Worm (Caenorhabditis elegans): ENCODE data around the gene C25B8.8.

DNA sequence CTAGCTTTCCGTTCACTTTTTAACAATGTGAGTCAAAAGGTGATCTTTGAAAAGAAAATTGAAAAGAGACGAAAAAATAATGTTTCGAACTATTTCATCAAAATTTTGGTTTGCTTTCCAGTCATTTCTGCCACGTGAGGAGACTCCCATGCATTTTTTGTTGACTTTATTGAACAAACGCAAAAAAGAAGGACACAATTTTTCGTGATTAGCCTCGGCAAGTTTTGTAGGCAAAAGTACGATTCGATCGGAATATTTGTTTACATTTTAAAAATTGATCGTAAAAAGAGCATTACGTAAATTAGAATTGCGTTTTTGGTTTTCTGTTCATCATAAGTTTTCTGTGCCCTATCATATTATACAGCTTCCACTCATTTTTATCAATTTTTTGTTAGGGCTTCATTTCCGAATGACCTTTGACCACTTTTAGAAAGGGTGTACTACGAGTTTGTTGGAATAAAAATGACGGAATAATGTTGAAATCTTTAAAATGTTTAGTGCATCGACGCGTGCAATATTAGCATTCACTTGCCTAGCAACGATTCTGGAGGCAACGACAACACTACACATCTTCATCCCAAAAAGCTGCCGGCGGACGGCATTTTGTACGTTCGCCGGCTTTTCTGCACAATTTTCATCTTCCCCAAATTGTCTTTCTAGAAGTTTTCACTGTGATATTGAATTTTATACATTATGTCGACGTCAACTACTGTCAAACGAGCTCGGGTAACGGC is 35.3 kb downstream of the C25B8.8 start, which contains the start of gene C56E10.3:
- TF ChIP-seq flt-1 (GFP tag; IDR thresholded peaks at IDR 0.05) (no peak), ref-1 (GFP tag; conservative IDR thresholded peaks at IDR 0.05) (no peak), T22C8.4 (GFP tag; IDR thresholded peaks at IDR 0.05) (no peak), ztf-23 (GFP tag; IDR thresholded peaks at IDR 0.05) (no peak), klf-2 (GFP tag; conservative IDR thresholded peaks at IDR 0.05) (no peak), cog-1 (tag; optimal IDR thresholded peaks at IDR 0.05) (no peak)
